Worm (Caenorhabditis elegans) whole organism, L4/young adult: ENCODE results near the gene clec-226.

ENCODE experiments used
- W03F9.2 ChIP-seq: fragments of 150-350 bp; optimal IDR thresholded peaks from 2 replicates; lab custom pipeline; 2014; ENCODE audit warnings: missing biosample characterization, missing genetic modification characterization
- dao-5 ChIP-seq: sonication (generic microtip); optimal IDR thresholded peaks from 2 replicates; lab custom pipeline; 2016; ENCODE audit warnings: missing genotype, missing genetic modification characterization, moderate library complexity, missing compliant biosample characterization
- him-1 ChIP-seq: sonication (generic microtip); optimal IDR thresholded peaks from 2 replicates; lab custom pipeline; 2016; ENCODE audit warnings: missing genotype, missing genetic modification reagents, missing genetic modification characterization, missing compliant biosample characterization

ce11 chrV:13957691-13958090 is 10.9 kb downstream of the clec-226 start:
- TF ChIP-seq him-1 (no peak), dao-5 (tag; lab: Kevin White, UChicago) (no peak), W03F9.2 (no peak)
